Worm (Caenorhabditis elegans) whole organism, early embryonic: Measurements from ENCODE around the gene R144.6.

ENCODE experiments used
- ama-1 ChIP-seq: fragments of 150-350 bp; optimal IDR thresholded peaks from 2 replicates; lab custom pipeline; 2014
- ets-7 ChIP-seq: sonication (generic microtip); optimal IDR thresholded peaks from 2 replicates; lab custom pipeline; 2016; ENCODE audit warnings: missing genotype, missing genetic modification characterization, missing compliant biosample characterization
- flt-1 ChIP-seq: fragments of 200-800 bp; sonication (Bioruptor generic); IDR thresholded peaks from 2 replicates; pipeline ENCODE4 v1.3.6; 2022; ENCODE audit warnings: missing genetic modification characterization, missing compliant biosample characterization
- pes-1 ChIP-seq: fragments of 200-800 bp; sonication (Bioruptor generic); IDR thresholded peaks from 2 replicates; pipeline ENCODE4 v1.3.6; 2022; ENCODE audit warnings: missing genetic modification reagents, missing genetic modification characterization, missing compliant biosample characterization
- scrt-1 ChIP-seq: fragments of 200-800 bp; sonication (Bioruptor generic); IDR thresholded peaks from 2 replicates; pipeline ENCODE4 v1.3.6; 2022; ENCODE audit warnings: missing genetic modification characterization, missing compliant biosample characterization
- tbx-11 ChIP-seq: fragments of 200-800 bp; sonication (Bioruptor generic); IDR thresholded peaks from 2 replicates; pipeline ENCODE4 v1.3.6; 2022; ENCODE audit warnings: missing genetic modification characterization, missing compliant biosample characterization

ce11 chrIII:5027219-5027618, 22.7 kb upstream of the R144.6 start:
- no peak for TF ChIP-seq pes-1 (GFP tag; lab: Robert Waterston, UW)
- no peak for TF ChIP-seq ets-7 (tag; lab: Kevin White, UChicago)
- peak; percentile 27 for TF ChIP-seq ama-1 (lab: Kevin White, UChicago)
- TF ChIP-seq tbx-11 = no peak
- TF ChIP-seq flt-1 = no peak
- no peak for TF ChIP-seq scrt-1 (GFP tag; lab: Robert Waterston, UW)
